Fruit fly (Drosophila melanogaster) ovary, adult (tissue): ENCODE data around the gene Rab11.

ENCODE experiments used
- CG17801 ChIP-seq: fragments of 200-800 bp; optimal IDR thresholded peaks from 2 replicates; lab custom pipeline; 2019; ENCODE audit warnings: missing biosample characterization, mild to moderate bottlenecking, missing genetic modification characterization, moderate library complexity; ENCODE audit not compliant: partially characterized antibody

Rab11 gene

dm6 chr3R:21111046-21111480 lies at the start of gene Rab11:
Gene Rab11, plus strand, starts transcription at chr3R:21111408.
- peak; percentile 76 for TF ChIP-seq CG17801 (GFP tag; lab: Kevin White, UChicago)

dm6 chr3R:21063433-21063832 lies 47.8 kb upstream of the Rab11 start:
- no peak for TF ChIP-seq CG17801 (GFP tag; lab: Kevin White, UChicago)

DNA sequence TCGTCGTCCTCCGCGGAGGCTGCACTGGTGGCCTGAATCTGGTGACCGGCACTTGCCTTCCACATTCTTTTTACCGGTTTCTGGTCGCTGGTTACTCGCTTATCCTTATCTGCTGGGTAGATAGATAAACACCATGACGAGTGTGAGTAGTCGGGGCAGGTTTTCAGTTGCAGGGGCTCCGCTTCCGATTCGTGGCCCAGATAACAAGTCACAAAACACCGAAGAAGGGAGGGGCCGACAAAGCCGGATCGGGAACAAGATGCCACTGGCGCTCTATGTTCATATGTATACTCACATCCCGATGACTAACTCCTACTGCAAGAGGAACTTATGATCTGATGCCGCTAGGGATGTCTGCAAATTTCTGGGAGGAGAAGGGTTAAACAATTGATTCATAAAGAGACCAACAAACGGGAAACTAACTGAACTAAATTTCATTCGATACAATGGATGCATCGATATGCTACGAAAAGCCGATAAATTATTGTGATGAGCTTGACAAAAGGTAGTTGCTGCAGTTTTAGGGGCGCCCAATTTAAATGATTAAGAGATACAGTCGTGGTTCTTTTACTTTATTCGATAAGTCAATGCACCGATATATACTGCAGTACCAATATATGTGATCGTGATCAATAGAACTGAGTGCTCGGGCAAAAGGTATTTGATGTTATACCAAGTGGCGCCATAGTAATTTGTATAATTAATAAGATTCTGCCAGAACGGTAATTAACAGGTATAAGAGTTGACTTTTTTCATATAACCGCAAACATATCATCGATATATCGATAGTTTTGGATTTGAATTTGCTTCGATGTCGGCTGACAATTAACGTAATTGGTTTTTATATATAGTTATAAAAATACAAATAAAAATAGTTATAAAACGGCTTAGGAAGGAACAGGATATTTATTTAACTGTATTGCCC lies 46.9 kb upstream of the Rab11 start, which contains the start of gene Cortactin:
TSS of gene Cortactin (minus strand) at position 472 of the 925 bp plus-strand sequence.
- TF ChIP-seq CG17801 (GFP tag; lab: Kevin White, UChicago), result no peak

- peak; percentile 66 for TF ChIP-seq CG17801 (GFP tag; lab: Kevin White, UChicago)
Observed at dm6 chr3R:21065010-21065695, 46.1 kb upstream of the Rab11 start, which contains the start of gene AnxB9. Gene AnxB9, plus strand, starts transcription at chr3R:21065241.

DNA sequence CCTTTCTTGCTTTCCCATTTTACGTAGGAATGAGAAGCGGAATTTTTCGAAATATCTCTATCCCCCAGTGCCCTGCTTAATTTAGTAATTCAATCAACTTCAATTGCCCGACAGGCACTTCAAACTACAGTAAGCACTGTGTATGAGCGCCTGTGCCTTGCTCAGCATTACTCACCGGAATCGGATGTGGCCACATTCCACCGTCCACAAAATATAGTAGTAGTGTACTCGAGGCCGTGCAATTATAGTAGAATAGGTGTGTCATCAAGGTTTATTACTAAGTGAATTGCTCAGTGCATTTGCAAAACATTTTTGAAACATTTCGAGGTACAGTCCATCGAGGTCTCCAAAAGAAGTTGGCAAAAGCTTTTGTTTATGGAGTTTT lies 45.5 kb upstream of the Rab11 start:
- no peak for TF ChIP-seq CG17801 (GFP tag; lab: Kevin White, UChicago)

dm6 chr3R:21066469-21067284 lies 44.5 kb upstream of the Rab11 start:
- no peak for TF ChIP-seq CG17801 (GFP tag; lab: Kevin White, UChicago)

DNA sequence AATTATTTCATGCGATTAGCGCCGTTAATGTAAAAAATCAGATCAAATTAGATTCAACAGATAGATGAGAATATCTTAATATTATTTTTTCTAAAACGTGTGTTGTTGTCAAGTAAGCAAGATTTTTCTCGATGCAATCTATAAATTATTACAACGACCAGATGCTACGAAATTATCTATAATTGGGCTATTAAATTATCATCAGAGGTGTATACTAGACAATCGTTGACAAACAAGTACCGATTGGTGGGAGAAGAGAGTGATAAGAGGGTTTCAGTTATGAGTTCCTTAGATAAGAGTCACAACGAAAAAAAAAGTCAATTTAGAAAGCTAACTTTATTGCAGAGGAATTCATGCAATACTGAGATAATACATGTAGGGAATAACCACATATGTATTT lies 43.7 kb upstream of the Rab11 start:
- no peak for TF ChIP-seq CG17801 (GFP tag; lab: Kevin White, UChicago)

DNA sequence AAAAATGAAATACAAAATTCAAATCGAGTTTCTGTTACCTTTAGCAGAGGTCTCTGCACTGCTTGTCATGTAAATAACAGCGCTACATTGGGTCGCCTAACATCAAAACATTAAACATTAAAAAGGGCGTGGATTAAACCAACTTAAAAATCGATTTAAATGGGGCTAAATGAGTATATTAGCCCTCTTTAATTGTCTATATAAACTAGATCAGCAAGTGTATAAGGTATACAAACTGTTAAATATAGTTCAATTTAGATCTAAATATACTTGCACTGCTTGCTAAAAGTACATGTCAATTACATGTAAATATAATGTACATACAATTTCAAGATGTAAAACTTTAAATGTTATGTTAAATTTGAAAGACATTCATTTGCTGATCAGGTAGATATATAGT lies 41.5 kb upstream of the Rab11 start:
- TF ChIP-seq CG17801 (GFP tag; lab: Kevin White, UChicago), result no peak

DNA sequence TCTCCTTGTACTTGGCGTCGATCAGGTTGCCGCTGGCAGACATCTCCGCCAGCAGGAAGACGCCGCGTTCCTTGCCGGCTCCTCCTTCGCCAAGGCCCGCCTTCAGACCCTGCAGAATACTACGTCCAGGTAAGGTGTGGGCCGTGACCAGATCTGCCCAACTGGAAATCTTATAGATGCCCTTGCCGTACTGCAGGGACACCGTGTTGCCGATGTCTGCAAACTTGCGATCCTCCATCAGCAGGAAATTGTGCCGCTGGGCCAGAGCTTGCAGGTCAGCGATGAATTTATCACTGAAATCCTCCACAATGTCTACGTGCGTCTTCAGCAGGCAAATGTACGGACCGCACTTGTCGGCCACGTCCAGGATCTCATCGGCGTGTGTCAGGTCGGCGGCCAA lies 39.9 kb upstream of the Rab11 start:
- TF ChIP-seq CG17801 (GFP tag; lab: Kevin White, UChicago), result no peak

dm6 chr3R:21071943-21072500 lies 39.2 kb upstream of the Rab11 start:
- TF ChIP-seq CG17801 (GFP tag; lab: Kevin White, UChicago), result no peak

DNA sequence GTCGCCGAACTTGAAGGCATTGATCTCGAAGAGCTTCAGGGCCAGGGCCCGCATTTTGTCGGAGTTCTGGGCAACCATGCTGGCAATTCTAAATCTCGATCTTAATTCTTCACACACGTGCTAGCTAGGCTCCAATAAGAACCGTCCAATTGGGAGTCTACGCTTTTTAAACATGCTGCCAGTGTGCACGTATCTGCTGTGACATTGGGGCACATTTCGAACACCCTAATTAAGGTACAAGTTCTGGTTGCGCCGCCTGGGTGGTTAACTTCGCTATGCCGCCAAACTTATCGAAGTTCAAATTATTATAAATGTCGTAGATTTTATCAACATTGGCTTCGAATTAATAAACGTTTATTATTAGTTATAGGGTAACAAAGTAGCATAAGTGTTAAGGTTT lies 38.1 kb upstream of the Rab11 start, which contains the start of gene r-l:
TSS of gene r-l (minus strand) at position 179 of the 400 bp plus-strand sequence.
- no peak for TF ChIP-seq CG17801 (GFP tag; lab: Kevin White, UChicago)

dm6 chr3R:21073707-21074106 lies 37.5 kb upstream of the Rab11 start, which contains the start of gene dmrt93B:
Gene dmrt93B, plus strand, starts transcription at chr3R:21074007.
- no peak for TF ChIP-seq CG17801 (GFP tag; lab: Kevin White, UChicago)

DNA sequence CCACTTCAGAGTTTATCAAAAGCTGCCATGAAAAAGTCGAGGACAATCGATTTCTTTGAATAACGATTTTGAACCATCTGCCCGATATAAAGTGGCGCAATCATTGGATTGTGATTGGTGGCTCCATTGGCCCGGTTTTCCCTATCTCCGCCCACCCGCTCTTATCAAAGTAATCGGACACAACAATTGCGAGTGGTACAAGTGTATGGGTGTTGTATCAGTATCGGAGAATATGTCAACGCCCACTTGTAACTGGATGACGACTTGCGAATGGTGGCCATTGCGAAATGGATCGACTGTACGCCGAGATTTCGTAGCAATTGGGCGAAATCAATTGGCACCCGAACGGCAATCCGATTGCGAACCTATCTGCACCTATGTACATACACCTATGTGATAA lies 33.6 kb upstream of the Rab11 start:
- no peak for TF ChIP-seq CG17801 (GFP tag; lab: Kevin White, UChicago)

dm6 chr3R:21078211-21078610 lies 33.0 kb upstream of the Rab11 start:
- no peak for TF ChIP-seq CG17801 (GFP tag; lab: Kevin White, UChicago)
